Worm (Caenorhabditis elegans) whole organism, mixed stage, embryonic: ENCODE measurements around the gene oac-7.

Experiments used
- cnd-1 ChIP-seq: fragments of 200-800 bp; sonication (Bioruptor generic); optimal IDR thresholded peaks from 2 replicates; lab custom pipeline; 2018; ENCODE audit warnings: mild to moderate bottlenecking, missing genetic modification characterization, missing compliant biosample characterization
- elt-1 ChIP-seq: sonication (generic microtip); optimal IDR thresholded peaks from 2 replicates; lab custom pipeline; 2017; ENCODE audit warnings: missing genetic modification characterization, mild to moderate bottlenecking, missing compliant biosample characterization, antibody characterized with exemption, moderate library complexity, borderline replicate concordance; ENCODE audit not compliant: insufficient read depth
- lsy-2 ChIP-seq: fragments of 150-350 bp; optimal IDR thresholded peaks from 2 replicates; lab custom pipeline; 2014; ENCODE audit warnings: missing biosample characterization, missing genetic modification characterization
- nhr-237 ChIP-seq: fragments of 150-350 bp; optimal IDR thresholded peaks from 2 replicates; lab custom pipeline; 2014; ENCODE audit warnings: missing biosample characterization, missing genetic modification characterization
- nhr-28 ChIP-seq: fragments of 150-350 bp; optimal IDR thresholded peaks from 2 replicates; lab custom pipeline; 2014; ENCODE audit warnings: missing biosample characterization, missing genetic modification characterization
- nhr-76 ChIP-seq: sonication (generic microtip); optimal IDR thresholded peaks from 2 replicates; lab custom pipeline; 2017; ENCODE audit warnings: missing biosample characterization, missing genetic modification characterization
- pha-4 ChIP-seq: fragments of 150-350 bp; optimal IDR thresholded peaks from 2 replicates; lab custom pipeline; 2018; ENCODE audit warnings: missing biosample characterization, missing genetic modification reagents, missing genetic modification characterization
- snpc-4 ChIP-seq: fragments of 150-350 bp; optimal IDR thresholded peaks from 2 replicates; lab custom pipeline; 2014; ENCODE audit warnings: missing biosample characterization, missing genetic modification characterization

DNA sequence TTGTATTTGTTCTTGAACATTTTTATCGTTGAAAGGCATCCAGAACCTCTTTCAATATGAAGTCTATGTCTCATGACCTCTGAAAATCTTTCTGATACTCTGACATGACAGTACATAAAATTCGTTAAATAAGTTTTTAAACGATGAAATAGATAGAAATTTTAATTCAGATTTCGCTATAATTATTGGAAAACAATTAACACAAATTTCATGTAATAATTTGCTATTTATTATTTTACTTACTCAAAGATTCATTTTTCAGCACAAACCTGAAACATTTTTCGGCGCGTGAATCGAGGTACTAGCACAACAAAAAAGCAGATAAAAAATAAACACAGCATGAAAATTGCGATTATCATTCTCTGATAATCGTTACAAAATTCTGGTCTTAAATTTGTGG lies 43.1 kb upstream of the oac-7 start, which contains the start of gene T13F3.4:
- TF ChIP-seq nhr-28 (tag; lab: Kevin White, UChicago) (no peak), lsy-2 (no peak), pha-4 (tag; lab: Kevin White, UChicago) (no peak), nhr-237 (tag; lab: Kevin White, UChicago) (no peak), elt-1 (tag; lab: Kevin White, UChicago) (no peak), cnd-1 (no peak), nhr-76 (no peak), snpc-4 (tag; lab: Kevin White, UChicago) (no peak)
